Worm (Caenorhabditis elegans) whole organism, young adult: ENCODE measurements around the gene ral-1.

Experiments
- B0035.1 ChIP-seq: sonication (generic microtip); optimal IDR thresholded peaks from 2 replicates; lab custom pipeline; 2016; ENCODE audit warnings: missing genetic modification characterization, mild to moderate bottlenecking, missing compliant biosample characterization, missing genotype, missing genetic modification reagents
- F33H1.4 ChIP-seq: fragments of 200-800 bp; sonication (Bioruptor generic); IDR thresholded peaks from 2 replicates; pipeline ENCODE4 v1.3.6; 2022; ENCODE audit warnings: missing genetic modification reagents, missing genetic modification characterization, missing compliant biosample characterization
- aptf-2 ChIP-seq: fragments of 200-800 bp; sonication (Bioruptor generic); conservative IDR thresholded peaks from 2 replicates; pipeline ENCODE4 v1.3.6; 2022; ENCODE audit warnings: missing genetic modification reagents, missing genetic modification characterization, missing compliant biosample characterization
- efl-1 ChIP-seq: fragments of 150-350 bp; optimal IDR thresholded peaks from 2 replicates; lab custom pipeline; 2014; ENCODE audit warnings: missing biosample characterization, missing genetic modification reagents, missing genetic modification characterization
- mes-4 ChIP-seq: sonication (generic microtip); optimal IDR thresholded peaks from 2 replicates; lab custom pipeline; 2016; ENCODE audit warnings: missing genotype, missing genetic modification characterization, missing compliant biosample characterization
- pha-4 ChIP-seq: fragments of 150-350 bp; sonication (generic microtip); optimal IDR thresholded peaks from 2 replicates; lab custom pipeline; 2014; ENCODE audit warnings: missing biosample characterization, missing genetic modification reagents, missing genetic modification characterization
- tlf-1 ChIP-seq: fragments of 200-800 bp; sonication (Bioruptor generic); optimal IDR thresholded peaks from 2 replicates; lab custom pipeline; 2018; ENCODE audit warnings: mild to moderate bottlenecking, missing genetic modification characterization, missing compliant biosample characterization

ce11 chrIII:3281860-3282358 is 29.2 kb upstream of the ral-1 start, which contains the start of gene mfsd-8:
- TF ChIP-seq efl-1 (GFP tag; lab: Kevin White, UChicago) (no peak), mes-4 (tag; lab: Kevin White, UChicago) (no peak), tlf-1 (GFP tag; lab: Kevin White, UChicago) (no peak), pha-4 (tag; lab: Kevin White, UChicago) (no peak), F33H1.4 (GFP tag; lab: Robert Waterston, UW) (no peak), B0035.1 (tag; lab: Kevin White, UChicago) (no peak), aptf-2 (GFP tag; lab: Robert Waterston, UW) (no peak)
